Worm (Caenorhabditis elegans): ENCODE measurements around the gene C09E7.4.
A peak's percentile ranks its signal among the peaks of the same experiment; 100 is the strongest.

Gene C09E7.4

DNA sequence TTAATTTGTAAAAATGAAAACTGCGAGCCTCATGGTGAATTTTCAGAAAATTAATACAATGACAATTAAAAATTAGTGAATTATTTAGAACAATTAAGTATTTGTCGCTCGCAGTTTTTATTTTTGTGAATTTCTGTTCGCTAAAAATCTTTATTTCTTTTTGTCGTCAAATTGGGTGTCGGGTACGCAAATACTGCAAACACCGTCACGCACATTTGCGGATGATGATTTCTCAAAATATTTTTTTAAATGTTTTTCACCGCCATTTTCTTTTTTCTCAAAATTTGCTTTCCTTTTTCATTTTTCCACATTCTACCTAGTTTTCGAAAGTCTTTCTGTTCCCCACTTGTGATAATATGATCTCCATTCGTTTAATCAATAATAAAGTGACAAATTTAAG, 47.9 kb downstream of the C09E7.4 start (continued):
- TF ChIP-seq unc-130 (tag; optimal IDR thresholded peaks at IDR 0.05) (no peak), ces-1 (GFP tag; optimal IDR thresholded peaks at IDR 0.05) (no peak), hpl-2 (GFP tag; optimal IDR thresholded peaks at IDR 0.05) (no peak), alr-1 (tag; optimal IDR thresholded peaks at IDR 0.05; ENCODE audit: borderline replicate concordance) (no peak), zip-4 (GFP tag; optimal IDR thresholded peaks at IDR 0.05) (no peak), mef-2 (tag; optimal IDR thresholded peaks at IDR 0.05) (no peak), tbx-2 (tag; optimal IDR thresholded peaks at IDR 0.05) (no peak), mep-1 (tag; optimal IDR thresholded peaks at IDR 0.05) (peak; percentile 36), grh-1 (GFP tag; IDR thresholded peaks at IDR 0.05) (no peak), pqm-1 (tag; optimal IDR thresholded peaks at IDR 0.05) (no peak), mdl-1 (tag; optimal IDR thresholded peaks at IDR 0.05) (peak in 1 of 2 experiments; percentile 36), egl-27 (tag; optimal IDR thresholded peaks at IDR 0.05) (no peak), nhr-85 (tag) (peak; percentile 79), elt-2 (tag; optimal IDR thresholded peaks at IDR 0.05) (no peak), zag-1 (tag; optimal IDR thresholded peaks at IDR 0.05) (no peak), nhr-90 (tag; optimal IDR thresholded peaks at IDR 0.05; ENCODE audit: poor library complexity) (peak; percentile 24), unc-62 (GFP tag; optimal IDR thresholded peaks at IDR 0.05) (no peak), nhr-237 (tag; optimal IDR thresholded peaks at IDR 0.05) (no peak), lin-14 (GFP tag; optimal IDR thresholded peaks at IDR 0.05) (no peak), C04F5.9 (tag; optimal IDR thresholded peaks at IDR 0.05) (no peak), pax-3 (tag; optimal IDR thresholded peaks at IDR 0.05) (no peak), ceh-90 (tag; optimal IDR thresholded peaks at IDR 0.05) (no peak), ceh-88 (GFP tag; IDR thresholded peaks at IDR 0.05) (no peak), nhr-20 (tag; optimal IDR thresholded peaks at IDR 0.05) (peak; percentile 62), ceh-82 (tag; optimal IDR thresholded peaks at IDR 0.05) (peak; percentile 5 to 50 (median 33)), irx-1 (tag; optimal IDR thresholded peaks at IDR 0.05) (no peak), nhr-11 (tag; optimal IDR thresholded peaks at IDR 0.05) (no peak), egl-13 (tag; optimal IDR thresholded peaks at IDR 0.05) (no peak), efl-3 (GFP tag; optimal IDR thresholded peaks at IDR 0.05) (no peak), nhr-77 (tag; optimal IDR thresholded peaks at IDR 0.05) (no peak), skn-1 (tag; optimal IDR thresholded peaks at IDR 0.05) (peak; percentile 98)
